Worm (Caenorhabditis elegans): ENCODE results near the gene T16G1.18.

Gene T16G1.18

DNA sequence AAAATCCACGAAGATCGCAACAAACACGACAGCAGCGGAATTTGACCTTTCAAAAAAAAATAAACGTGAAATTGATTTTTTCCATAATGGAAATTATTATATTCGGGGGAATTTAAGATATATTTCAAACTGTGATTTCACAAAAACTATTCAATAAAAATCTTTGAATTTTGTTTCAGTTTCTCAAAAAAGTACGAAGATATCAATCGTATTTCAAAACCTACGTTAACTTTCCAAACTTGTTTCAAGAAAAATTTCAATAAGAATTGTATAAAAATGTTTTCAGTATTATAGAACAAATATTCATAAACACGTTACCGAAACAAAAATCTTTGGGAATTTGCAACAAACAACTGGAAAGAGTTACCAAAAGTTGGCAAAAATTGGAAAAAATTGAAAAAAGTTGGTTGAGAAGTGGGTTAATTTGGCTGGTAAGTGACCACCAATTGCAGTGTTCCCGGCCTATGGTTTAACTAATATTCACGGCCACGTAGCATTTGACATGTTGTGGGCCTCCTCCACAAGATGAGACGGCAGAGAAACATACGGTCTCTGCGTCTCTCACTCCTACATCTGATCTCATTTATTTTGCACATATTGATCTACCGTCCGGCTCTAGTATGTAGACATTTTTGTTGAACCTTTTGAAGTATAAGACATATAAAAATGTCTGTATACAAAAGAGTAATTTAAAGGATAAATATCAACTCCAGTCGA is at the start of gene T16G1.18, which contains the start of gene T16G1.9:
T16G1.18 (plus strand) TSS at position 493 of the 717 bp plus-strand sequence.
T16G1.9 (minus strand) TSS at position 51 of the 717 bp plus-strand sequence.
- no peak for TF ChIP-seq aly-1 (tag; optimal IDR thresholded peaks at IDR 0.05)
- peak; percentile 56 for TF ChIP-seq F13C5.2 (tag; optimal IDR thresholded peaks at IDR 0.05)
- no peak for TF ChIP-seq tra-4 (tag; optimal IDR thresholded peaks at IDR 0.05)
- TF ChIP-seq sea-1 (GFP tag; conservative IDR thresholded peaks at IDR 0.05): no peak

DNA sequence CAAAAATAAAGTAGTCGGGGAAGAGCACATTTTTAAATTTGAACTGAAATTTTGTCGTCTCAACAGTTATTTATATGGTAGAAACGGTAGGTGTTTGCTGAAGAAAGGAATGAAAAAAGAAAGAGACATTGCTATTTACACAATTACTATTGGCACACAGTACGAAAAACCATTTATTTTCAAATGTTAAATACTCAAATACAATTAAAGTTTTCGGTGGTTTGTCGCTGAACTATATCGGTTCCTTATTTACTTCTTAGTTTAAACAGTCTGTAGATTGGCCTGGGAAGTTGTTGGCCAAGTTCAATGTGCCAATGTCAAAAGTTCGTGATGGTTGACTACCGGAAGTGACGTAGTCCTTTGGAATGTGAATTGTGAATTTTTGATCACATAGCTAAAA is 47.0 kb upstream of the T16G1.18 start, which contains the start of gene ttr-27:
ttr-27 (minus strand) TSS at position 45 of the 400 bp plus-strand sequence.
- TF ChIP-seq pes-1 (GFP tag; IDR thresholded peaks at IDR 0.05) (no peak), tbx-37 (GFP tag; conservative IDR thresholded peaks at IDR 0.05) (no peak), hmg-4 (GFP tag; optimal IDR thresholded peaks at IDR 0.05) (no peak), sea-1 (GFP tag; conservative IDR thresholded peaks at IDR 0.05) (no peak), F13C5.2 (tag; optimal IDR thresholded peaks at IDR 0.05) (no peak), scrt-1 (GFP tag; IDR thresholded peaks at IDR 0.05) (no peak), ceh-13 (GFP tag; optimal IDR thresholded peaks at IDR 0.05) (no peak), tra-4 (tag; optimal IDR thresholded peaks at IDR 0.05) (no peak), B0310.2 (tag; optimal IDR thresholded peaks at IDR 0.05) (no peak)

DNA sequence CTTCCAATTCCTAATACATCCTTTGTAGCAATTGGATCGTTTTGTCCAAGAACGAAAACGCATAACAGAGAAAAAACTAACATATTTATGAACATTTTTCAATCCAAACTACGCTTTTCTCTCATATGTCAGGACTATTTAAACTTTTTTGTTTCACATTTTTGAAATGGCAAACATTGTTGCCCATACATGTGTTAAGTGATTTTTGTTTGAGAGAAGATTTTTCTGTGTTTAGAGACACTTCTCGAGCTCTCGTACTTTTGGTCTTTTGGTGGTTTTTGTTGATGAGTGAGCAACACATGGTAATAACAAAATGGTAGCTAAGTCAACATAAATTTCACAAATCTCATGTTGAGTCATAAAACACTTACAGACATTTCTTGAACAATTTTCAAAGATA is 46.0 kb upstream of the T16G1.18 start, which contains the start of gene ttr-28:
ttr-28 (minus strand) TSS at position 101 of the 400 bp plus-strand sequence.
- no peak for TF ChIP-seq scrt-1 (GFP tag; IDR thresholded peaks at IDR 0.05)
- TF ChIP-seq F13C5.2 (tag; optimal IDR thresholded peaks at IDR 0.05): no peak
- TF ChIP-seq ets-7 (tag; optimal IDR thresholded peaks at IDR 0.05): no peak
- no peak for TF ChIP-seq sea-1 (GFP tag; conservative IDR thresholded peaks at IDR 0.05)
- TF ChIP-seq B0310.2 (tag; optimal IDR thresholded peaks at IDR 0.05): no peak
- TF ChIP-seq tra-4 (tag; optimal IDR thresholded peaks at IDR 0.05): no peak
- no peak for TF ChIP-seq flt-1 (GFP tag; IDR thresholded peaks at IDR 0.05)
- TF ChIP-seq tbx-11 (GFP tag; IDR thresholded peaks at IDR 0.05): no peak
- no peak for TF ChIP-seq ceh-13 (GFP tag; optimal IDR thresholded peaks at IDR 0.05)

DNA sequence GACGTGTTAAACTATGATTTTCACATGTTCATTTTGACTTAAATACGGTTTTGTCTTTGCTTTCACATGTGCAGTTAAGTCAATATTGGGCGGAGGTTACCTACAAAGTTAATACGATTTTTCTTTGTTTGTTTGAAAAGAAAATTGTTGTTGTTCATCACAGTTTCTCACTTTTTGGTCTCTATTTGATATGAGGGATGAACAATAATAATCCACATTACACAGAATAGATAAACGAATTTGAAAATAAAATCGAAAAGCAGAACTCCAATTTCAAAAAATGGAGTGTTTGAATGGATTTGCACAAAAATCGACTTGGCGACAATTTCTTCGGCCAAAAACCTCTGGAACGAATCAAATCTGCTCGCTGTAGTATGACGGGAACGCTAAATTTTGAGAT is 44.4 kb upstream of the T16G1.18 start, which contains the start of gene ttr-29:
ttr-29 (minus strand) TSS at position 101 of the 400 bp plus-strand sequence.
- TF ChIP-seq flt-1 (GFP tag; IDR thresholded peaks at IDR 0.05): no peak
- TF ChIP-seq ets-7 (tag; optimal IDR thresholded peaks at IDR 0.05): no peak
- no peak for TF ChIP-seq hmbx-1 (tag; optimal IDR thresholded peaks at IDR 0.05)
- TF ChIP-seq scrt-1 (GFP tag; IDR thresholded peaks at IDR 0.05): no peak
- TF ChIP-seq tra-4 (tag; optimal IDR thresholded peaks at IDR 0.05): no peak
- TF ChIP-seq aly-1 (tag; optimal IDR thresholded peaks at IDR 0.05): no peak
- no peak for TF ChIP-seq hnd-1 (tag; optimal IDR thresholded peaks at IDR 0.05)
- TF ChIP-seq F13C5.2 (tag; optimal IDR thresholded peaks at IDR 0.05): no peak
- TF ChIP-seq pes-1 (GFP tag; IDR thresholded peaks at IDR 0.05): no peak
- TF ChIP-seq B0310.2 (tag; optimal IDR thresholded peaks at IDR 0.05): no peak
- TF ChIP-seq ceh-36 (tag; optimal IDR thresholded peaks at IDR 0.05): no peak
- no peak for TF ChIP-seq ama-1 (optimal IDR thresholded peaks at IDR 0.05)
- no peak for TF ChIP-seq tbx-37 (GFP tag; conservative IDR thresholded peaks at IDR 0.05)
- no peak for TF ChIP-seq sea-1 (GFP tag; conservative IDR thresholded peaks at IDR 0.05)
- no peak for TF ChIP-seq ceh-13 (GFP tag; optimal IDR thresholded peaks at IDR 0.05)
- no peak for TF ChIP-seq hmg-4 (GFP tag; optimal IDR thresholded peaks at IDR 0.05)
- TF ChIP-seq tbx-11 (GFP tag; IDR thresholded peaks at IDR 0.05): no peak

- TF ChIP-seq tbx-11 (GFP tag; IDR thresholded peaks at IDR 0.05): no peak
- TF ChIP-seq hnd-1 (tag; optimal IDR thresholded peaks at IDR 0.05): no peak
- no peak for TF ChIP-seq aly-1 (tag; optimal IDR thresholded peaks at IDR 0.05)
- TF ChIP-seq ceh-36 (tag; optimal IDR thresholded peaks at IDR 0.05): no peak
- no peak for TF ChIP-seq tbx-37 (GFP tag; conservative IDR thresholded peaks at IDR 0.05)
- no peak for TF ChIP-seq pes-1 (GFP tag; IDR thresholded peaks at IDR 0.05)
- no peak for TF ChIP-seq flt-1 (GFP tag; IDR thresholded peaks at IDR 0.05)
- no peak for TF ChIP-seq B0310.2 (tag; optimal IDR thresholded peaks at IDR 0.05)
- no peak for TF ChIP-seq sea-1 (GFP tag; conservative IDR thresholded peaks at IDR 0.05)
- no peak for TF ChIP-seq scrt-1 (GFP tag; IDR thresholded peaks at IDR 0.05)
- no peak for TF ChIP-seq ets-7 (tag; optimal IDR thresholded peaks at IDR 0.05)
Measured at ce11 chrV:12907436-12907835, 43.7 kb upstream of the T16G1.18 start.

DNA sequence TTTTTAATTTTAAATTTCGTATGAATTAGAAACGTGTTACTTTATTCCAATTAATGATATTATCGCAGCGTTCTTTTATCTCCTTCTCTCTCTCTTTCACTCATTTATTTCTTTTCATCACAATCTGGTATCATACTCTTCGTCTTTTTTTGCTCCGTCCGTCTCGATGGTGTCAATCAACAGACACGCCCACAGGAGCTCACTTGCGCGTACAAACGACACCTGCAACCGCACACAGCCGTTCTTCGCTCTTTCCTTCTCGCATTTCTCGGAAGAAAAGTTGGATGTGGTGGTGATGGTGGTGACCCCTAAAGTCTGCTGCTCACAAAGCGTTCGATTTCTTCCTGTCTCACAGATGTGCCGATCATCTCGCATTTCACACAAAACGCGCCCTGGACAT is 42.5 kb upstream of the T16G1.18 start:
- TF ChIP-seq tbx-11 (GFP tag; IDR thresholded peaks at IDR 0.05) (no peak), hmg-4 (GFP tag; optimal IDR thresholded peaks at IDR 0.05) (peak; percentile 8), hmbx-1 (tag; optimal IDR thresholded peaks at IDR 0.05) (no peak), tra-4 (tag; optimal IDR thresholded peaks at IDR 0.05) (no peak)

DNA sequence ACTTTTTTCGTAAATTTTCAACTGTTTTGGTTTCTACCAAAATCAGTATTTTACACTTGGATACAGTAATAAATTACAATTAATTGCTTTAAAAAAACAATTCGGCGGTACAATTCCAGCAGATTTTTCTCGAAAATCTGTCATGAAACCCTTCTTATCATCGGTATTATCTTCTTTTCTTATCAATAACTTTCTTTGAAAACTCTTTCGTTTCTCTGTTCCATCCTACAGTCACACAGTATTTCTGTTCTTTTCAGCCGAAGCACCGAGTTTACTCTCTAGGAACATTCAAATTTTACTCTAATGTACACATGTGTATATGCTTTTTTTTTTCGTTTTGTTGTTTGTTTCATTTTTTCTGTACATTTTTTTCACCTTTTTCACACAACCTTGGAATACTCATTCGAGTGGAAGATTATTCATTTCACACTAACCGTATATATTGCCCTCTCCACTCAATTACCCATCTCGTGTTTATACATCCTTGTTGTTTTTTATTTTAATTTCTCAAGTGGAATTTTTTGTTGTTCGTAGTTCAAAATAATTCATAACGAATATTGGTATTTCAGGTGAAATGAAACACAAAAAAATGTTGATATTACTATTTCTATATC is 41.5 kb upstream of the T16G1.18 start, which contains the start of gene nid-1:
nid-1 (plus strand) TSS at position 564 of the 614 bp plus-strand sequence.
- TF ChIP-seq B0310.2 (tag; optimal IDR thresholded peaks at IDR 0.05): no peak
- TF ChIP-seq ets-7 (tag; optimal IDR thresholded peaks at IDR 0.05): no peak
- TF ChIP-seq ama-1 (optimal IDR thresholded peaks at IDR 0.05): no peak
- no peak for TF ChIP-seq hmg-4 (GFP tag; optimal IDR thresholded peaks at IDR 0.05)
- no peak for TF ChIP-seq flt-1 (GFP tag; IDR thresholded peaks at IDR 0.05)
- TF ChIP-seq sea-1 (GFP tag; conservative IDR thresholded peaks at IDR 0.05): no peak
- no peak for TF ChIP-seq tbx-11 (GFP tag; IDR thresholded peaks at IDR 0.05)
- no peak for TF ChIP-seq scrt-1 (GFP tag; IDR thresholded peaks at IDR 0.05)
- no peak for TF ChIP-seq aly-1 (tag; optimal IDR thresholded peaks at IDR 0.05)
- no peak for TF ChIP-seq tra-4 (tag; optimal IDR thresholded peaks at IDR 0.05)
- TF ChIP-seq tbx-37 (GFP tag; conservative IDR thresholded peaks at IDR 0.05): no peak
- no peak for TF ChIP-seq hmbx-1 (tag; optimal IDR thresholded peaks at IDR 0.05)
- no peak for TF ChIP-seq F13C5.2 (tag; optimal IDR thresholded peaks at IDR 0.05)
- no peak for TF ChIP-seq pes-1 (GFP tag; IDR thresholded peaks at IDR 0.05)
